Worm (Caenorhabditis elegans): ENCODE results near the gene C17C3.6.

- TF ChIP-seq flt-1 (GFP tag; IDR thresholded peaks at IDR 0.05) (peak; percentile 73), ama-1 (optimal IDR thresholded peaks at IDR 0.05) (no peak), hmbx-1 (tag; optimal IDR thresholded peaks at IDR 0.05) (peak; percentile 22), B0310.2 (tag; optimal IDR thresholded peaks at IDR 0.05) (peak; percentile 27), scrt-1 (GFP tag; IDR thresholded peaks at IDR 0.05) (peak; percentile 66), tbx-37 (GFP tag; conservative IDR thresholded peaks at IDR 0.05) (peak; percentile 37; the same call in 1 of the 2 replicates), hnd-1 (tag; optimal IDR thresholded peaks at IDR 0.05) (peak; percentile 20), tra-4 (tag; optimal IDR thresholded peaks at IDR 0.05) (no peak), ceh-36 (tag; optimal IDR thresholded peaks at IDR 0.05) (peak; percentile 33), F13C5.2 (tag; optimal IDR thresholded peaks at IDR 0.05) (peak; percentile 33), sea-1 (GFP tag; conservative IDR thresholded peaks at IDR 0.05) (0 out of 2 replicates have a peak, but pooled peaks have one; percentile 64)
Observed at ce11 chrII:5577060-5577459, 27.2 kb downstream of the C17C3.6 start.

All from whole organism, early embryonic.